Worm (Caenorhabditis elegans): ENCODE data around the gene C25F9.9.

The C25F9.9 gene

ce11 chrV:19410663-19411062 lies 5.7 kb upstream of the C25F9.9 start, which contains the start of gene C25F9.5:
C25F9.5 (minus strand) TSS chrV:19410857.
- TF ChIP-seq mes-2 (tag; optimal IDR thresholded peaks at IDR 0.05; ENCODE audit: poor library complexity, severe bottlenecking) (no peak), nhr-41 (GFP tag; IDR thresholded peaks at IDR 0.05) (no peak), attf-4 (tag; optimal IDR thresholded peaks at IDR 0.05) (no peak), hlh-11 (tag; optimal IDR thresholded peaks at IDR 0.05) (peak; percentile 48), ceh-62 (tag; optimal IDR thresholded peaks at IDR 0.05) (no peak), lim-7 (GFP tag; IDR thresholded peaks at IDR 0.05) (no peak), rbr-2 (tag; optimal IDR thresholded peaks at IDR 0.05) (no peak), dmd-6 (GFP tag; IDR thresholded peaks at IDR 0.05) (peak; percentile 53; the same call in 1 of the 2 replicates), F49E8.2 (tag; optimal IDR thresholded peaks at IDR 0.05; ENCODE audit: borderline replicate concordance) (no peak), unc-62 (GFP tag; optimal IDR thresholded peaks at IDR 0.05 in 1 of 2) (no peak), unc-62 (tag; optimal IDR thresholded peaks at IDR 0.05) (no peak), sdz-12 (GFP tag; optimal IDR thresholded peaks at IDR 0.05) (no peak), daf-16 (GFP tag; optimal IDR thresholded peaks at IDR 0.05) (no peak), daf-16 (tag; optimal IDR thresholded peaks at IDR 0.05) (peak; percentile 66), dve-1 (tag; optimal IDR thresholded peaks at IDR 0.05; ENCODE audit: insufficient read depth) (peak; percentile 56), pqm-1 (tag; optimal IDR thresholded peaks at IDR 0.05) (peak; percentile 87), duxl-1 (tag; optimal IDR thresholded peaks at IDR 0.05; ENCODE audit: poor library complexity) (peak; percentile 12), lin-29 (GFP tag; IDR thresholded peaks at IDR 0.05) (no peak), F44E2.7 (GFP tag; IDR thresholded peaks at IDR 0.05) (no peak), nhr-237 (tag; optimal IDR thresholded peaks at IDR 0.05) (no peak), vab-7 (GFP tag; IDR thresholded peaks at IDR 0.05) (no peak), lin-13 (GFP tag; optimal IDR thresholded peaks at IDR 0.05) (no peak), nhr-28 (tag; optimal IDR thresholded peaks at IDR 0.05) (peak; percentile 47), zfp-3 (GFP tag; conservative IDR thresholded peaks at IDR 0.05) (no peak), hlh-30 (tag; optimal IDR thresholded peaks at IDR 0.05; ENCODE audit: insufficient read depth) (no peak)

- TF ChIP-seq pqm-1 (tag; optimal IDR thresholded peaks at IDR 0.05) (peak; percentile 34), egl-43 (GFP tag; IDR thresholded peaks at IDR 0.05) (no peak), ceh-44 (GFP tag; IDR thresholded peaks at IDR 0.05) (no peak), nhr-77 (tag; optimal IDR thresholded peaks at IDR 0.05) (no peak), set-16 (GFP tag; IDR thresholded peaks at IDR 0.05) (no peak), ctbp-1 (GFP tag; IDR thresholded peaks at IDR 0.05) (no peak), nhr-28 (tag; optimal IDR thresholded peaks at IDR 0.05) (peak; percentile 30), lim-7 (GFP tag; IDR thresholded peaks at IDR 0.05) (no peak), jun-1 (tag; optimal IDR thresholded peaks at IDR 0.05) (no peak), dve-1 (tag; optimal IDR thresholded peaks at IDR 0.05; ENCODE audit: insufficient read depth) (peak; percentile 30), zip-2 (tag; optimal IDR thresholded peaks at IDR 0.05) (no peak)
Observed at ce11 chrV:19417836-19418235, 1.4 kb downstream of the C25F9.9 start, which contains the start of gene C25F9.15. C25F9.15 (plus strand) TSS chrV:19418136.

- TF ChIP-seq php-3 (GFP tag; IDR thresholded peaks at IDR 0.05), result peak; percentile 94
- peak; percentile 6 for TF ChIP-seq nhr-28 (tag; optimal IDR thresholded peaks at IDR 0.05)
Observed at ce11 chrV:19419301-19419700, 2.9 kb downstream of the C25F9.9 start.

ce11 chrV:19421131-19421530 lies 4.7 kb downstream of the C25F9.9 start, which contains the start of gene C25F9.2:
C25F9.2 (plus strand) TSS chrV:19421471.
- no peak for TF ChIP-seq daf-8 (GFP tag; IDR thresholded peaks at IDR 0.05)
- no peak for TF ChIP-seq T26A8.4 (GFP tag; IDR thresholded peaks at IDR 0.05)
- TF ChIP-seq lin-29 (GFP tag; IDR thresholded peaks at IDR 0.05), result no peak
- TF ChIP-seq tag-97 (GFP tag; IDR thresholded peaks at IDR 0.05), result no peak
- TF ChIP-seq mes-2 (tag; optimal IDR thresholded peaks at IDR 0.05; ENCODE audit: poor library complexity, severe bottlenecking), result no peak
- TF ChIP-seq ceh-62 (tag; optimal IDR thresholded peaks at IDR 0.05), result no peak
- TF ChIP-seq F10B5.3 (tag; optimal IDR thresholded peaks at IDR 0.05), result no peak
- TF ChIP-seq skn-1 (tag; optimal IDR thresholded peaks at IDR 0.05), result no peak
- no peak for TF ChIP-seq pha-4 (GFP tag; IDR thresholded peaks at IDR 0.05)
- TF ChIP-seq pha-4 (tag; optimal IDR thresholded peaks at IDR 0.05), result no peak
- TF ChIP-seq nhr-10 (tag; optimal IDR thresholded peaks at IDR 0.05), result no peak
- TF ChIP-seq dmd-6 (GFP tag; IDR thresholded peaks at IDR 0.05), result no peak
- no peak for TF ChIP-seq nhr-102 (tag; optimal IDR thresholded peaks at IDR 0.05)
- no peak for TF ChIP-seq snpc-1.2 (GFP tag; IDR thresholded peaks at IDR 0.05)
